Worm (Caenorhabditis elegans) whole organism, midembryonic: Measurements from ENCODE around the gene Y61A9LA.7.

Source experiments
- T22C8.4 ChIP-seq: fragments of 200-800 bp; sonication (Bioruptor generic); IDR thresholded peaks from 2 replicates; pipeline ENCODE4 v1.3.6; 2022; ENCODE audit warnings: missing genetic modification characterization, missing compliant biosample characterization
- flt-1 ChIP-seq: fragments of 200-800 bp; sonication (Bioruptor generic); IDR thresholded peaks from 2 replicates; pipeline ENCODE4 v1.3.6; 2022; ENCODE audit warnings: missing genetic modification characterization, missing compliant biosample characterization
- klf-2 ChIP-seq: fragments of 200-800 bp; sonication (Bioruptor generic); conservative IDR thresholded peaks from 2 replicates; pipeline ENCODE4 v1.3.6; 2022; ENCODE audit warnings: missing genetic modification reagents, missing genetic modification characterization, missing compliant biosample characterization
- ztf-23 ChIP-seq: fragments of 200-800 bp; sonication (Bioruptor generic); IDR thresholded peaks from 2 replicates; pipeline ENCODE4 v1.3.6; 2022; ENCODE audit warnings: missing genetic modification reagents, missing genetic modification characterization, missing compliant biosample characterization
- ztf-29 ChIP-seq: fragments of 200-800 bp; sonication (Bioruptor generic); IDR thresholded peaks from 2 replicates; pipeline ENCODE4 v1.3.6; 2022; ENCODE audit warnings: missing genetic modification reagents, missing genetic modification characterization, missing compliant biosample characterization

DNA sequence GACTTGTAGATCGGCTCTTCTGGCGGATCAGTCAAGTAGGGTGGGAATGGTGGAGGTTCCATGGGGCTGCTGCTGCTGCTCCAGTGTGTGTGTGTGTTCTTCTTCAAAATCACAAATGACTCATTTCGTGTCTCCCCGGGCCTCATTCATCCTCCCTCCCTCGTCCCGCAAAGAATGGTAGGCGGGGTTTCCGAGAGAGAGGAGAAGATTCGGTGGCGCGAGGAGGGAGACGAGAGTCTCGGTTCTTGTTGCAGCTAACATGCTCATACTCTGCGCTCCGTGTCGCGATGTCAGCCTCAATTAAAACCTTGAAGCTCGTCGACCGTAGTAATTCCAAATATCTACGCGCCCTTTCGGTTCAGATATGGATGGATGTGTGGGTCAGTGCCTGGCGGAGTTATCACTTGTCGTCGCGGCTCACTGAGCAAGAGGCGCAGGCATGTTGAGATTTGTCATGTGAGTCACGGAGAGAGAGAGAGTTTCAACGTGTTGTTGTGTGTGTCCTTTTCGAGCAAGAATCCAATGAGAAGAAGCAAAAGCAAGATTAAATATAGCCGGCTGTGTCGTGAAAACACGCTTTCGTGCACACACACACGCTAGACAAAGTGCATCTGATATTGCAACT lies 32.7 kb downstream of the Y61A9LA.7 start:
- TF ChIP-seq T22C8.4 (GFP tag; lab: Robert Waterston, UW) (no peak), ztf-29 (GFP tag; lab: Robert Waterston, UW) (no peak), ztf-23 (GFP tag; lab: Robert Waterston, UW) (no peak), flt-1 (GFP tag; lab: Robert Waterston, UW) (no peak), klf-2 (GFP tag; lab: Robert Waterston, UW) (no peak)
